Fruit fly (Drosophila melanogaster) whole organism, embryonic: ENCODE results near the gene stv.

Experiments
- Aef1 ChIP-seq: fragments of 200-800 bp; sonication (Bioruptor generic); IDR thresholded peaks from 3 replicates; pipeline ENCODE4 v1.3.6; 2022; ENCODE audit warnings: missing biosample characterization, missing genetic modification characterization
- CG11504 ChIP-seq: fragments of 200-800 bp; sonication (Bioruptor generic); optimal IDR thresholded peaks from 3 replicates; lab custom pipeline; 2019; ENCODE audit warnings: missing biosample characterization, mild to moderate bottlenecking, missing genetic modification characterization, moderate library complexity
- CG11696 ChIP-seq: fragments of 200-800 bp; sonication (Bioruptor generic); IDR thresholded peaks from 2 replicates; pipeline ENCODE4 v1.3.6; 2022; ENCODE audit warnings: missing biosample characterization, missing genetic modification characterization
- CG12071 ChIP-seq: fragments of 200-800 bp; sonication (Bioruptor generic); optimal IDR thresholded peaks from 3 replicates; lab custom pipeline; 2018; ENCODE audit warnings: missing biosample characterization, mild to moderate bottlenecking, missing genetic modification characterization
- CG15073 ChIP-seq: fragments of 200-800 bp; sonication (Bioruptor generic); optimal IDR thresholded peaks from 2 replicates; lab custom pipeline; 2016; ENCODE audit warnings: missing biosample characterization, missing genetic modification characterization
- CG15269 ChIP-seq: fragments of 200-800 bp; sonication (Bioruptor generic); optimal IDR thresholded peaks from 2 replicates; lab custom pipeline; 2018; ENCODE audit warnings: missing biosample characterization, mild to moderate bottlenecking, missing genetic modification characterization, moderate library complexity
- CG18599 ChIP-seq: fragments of 200-800 bp; sonication (Bioruptor generic); optimal IDR thresholded peaks from 3 replicates; lab custom pipeline; 2017; ENCODE audit warnings: missing biosample characterization, missing genetic modification characterization, mild to moderate bottlenecking, moderate library complexity, missing genetic modification reagents
- CG2129 ChIP-seq: fragments of 200-800 bp; sonication (Bioruptor generic); IDR thresholded peaks from 2 replicates; pipeline ENCODE4 v1.3.6; 2022; ENCODE audit warnings: missing biosample characterization, missing genetic modification characterization; ENCODE audit not compliant: partially characterized antibody
- CG2678 ChIP-seq: fragments of 200-800 bp; sonication (Bioruptor generic); optimal IDR thresholded peaks from 3 replicates; lab custom pipeline; 2019; ENCODE audit warnings: missing biosample characterization, mild to moderate bottlenecking, missing genetic modification characterization, moderate library complexity
- CG4424 ChIP-seq: fragments of 200-800 bp; sonication (Bioruptor generic); optimal IDR thresholded peaks from 3 replicates; lab custom pipeline; 2016; ENCODE audit warnings: missing biosample characterization, missing genetic modification characterization
- CG6683 ChIP-seq: fragments of 200-800 bp; sonication (Bioruptor generic); optimal IDR thresholded peaks from 2 replicates; lab custom pipeline; 2017; ENCODE audit warnings: missing biosample characterization, mild to moderate bottlenecking, missing genetic modification characterization, missing genetic modification reagents
- CG6689 ChIP-seq: fragments of 200-800 bp; sonication (Bioruptor generic); IDR thresholded peaks from 2 replicates; pipeline ENCODE4 v1.3.6; 2022; ENCODE audit warnings: missing biosample characterization, missing genetic modification characterization
- CG7839 ChIP-seq: fragments of 200-800 bp; sonication (Bioruptor generic); optimal IDR thresholded peaks from 3 replicates; lab custom pipeline; 2018; ENCODE audit warnings: missing biosample characterization, mild to moderate bottlenecking, missing genetic modification characterization, moderate library complexity
- CG8765 ChIP-seq: fragments of 200-800 bp; sonication (Bioruptor generic); IDR thresholded peaks from 2 replicates; pipeline ENCODE4 v1.3.6; 2022; ENCODE audit warnings: missing biosample characterization, missing genetic modification characterization
- CG9932 ChIP-seq: fragments of 200-800 bp; sonication (Bioruptor generic); IDR thresholded peaks from 2 replicates; pipeline ENCODE4 v1.3.6; 2022; ENCODE audit warnings: missing biosample characterization, missing genetic modification characterization
- CoRest ChIP-seq: fragments of 200-800 bp; sonication (Bioruptor generic); optimal IDR thresholded peaks from 3 replicates; lab custom pipeline; 2018; ENCODE audit warnings: missing biosample characterization, mild to moderate bottlenecking, missing genetic modification characterization, moderate library complexity
- D19A ChIP-seq: fragments of 200-800 bp; optimal IDR thresholded peaks from 3 replicates; lab custom pipeline; 2019; ENCODE audit warnings: missing biosample characterization, mild to moderate bottlenecking, missing genetic modification characterization, moderate library complexity
- Hand ChIP-seq: fragments of 200-800 bp; sonication (Bioruptor generic); optimal IDR thresholded peaks from 2 replicates; lab custom pipeline; 2017; ENCODE audit warnings: mild to moderate bottlenecking, missing biosample characterization, missing genetic modification reagents, missing genetic modification characterization
- Hey ChIP-seq: fragments of 200-800 bp; sonication (Bioruptor generic); optimal IDR thresholded peaks from 3 replicates; lab custom pipeline; 2018; ENCODE audit warnings: missing biosample characterization, mild to moderate bottlenecking, missing genetic modification characterization
- Hmr ChIP-seq: fragments of 200-800 bp; sonication (Bioruptor generic); optimal IDR thresholded peaks from 3 replicates; lab custom pipeline; 2017; ENCODE audit warnings: mild to moderate bottlenecking, missing biosample characterization, missing genetic modification reagents, missing genetic modification characterization
- Hr51 ChIP-seq, 2 experiments: fragments of 200-800 bp; sonication (Bioruptor generic); optimal IDR thresholded peaks; 2 replicates in 1 of 2; 3 replicates in 1 of 2; lab custom pipeline; 2016 to 2018; ENCODE audit warnings: missing biosample characterization in 2 of 2, missing genetic modification characterization in 2 of 2, mild to moderate bottlenecking in 1 of 2, moderate library complexity in 1 of 2
- Hr78 ChIP-seq, 2 experiments: fragments of 200-800 bp in 1 of 2; fragments of >200 bp in 1 of 2; sonication (Bioruptor generic) in 1 of 2; optimal IDR thresholded peaks; 2 replicates each; lab custom pipeline; 2017 to 2019; ENCODE audit warnings: missing biosample characterization in 2 of 2, missing genetic modification characterization in 2 of 2, mild to moderate bottlenecking in 1 of 2, moderate library complexity in 1 of 2
- Hsf ChIP-seq: fragments of 200-800 bp; sonication (Bioruptor generic); optimal IDR thresholded peaks from 3 replicates; lab custom pipeline; 2016; ENCODE audit warnings: missing biosample characterization, missing genetic modification characterization
- MESR4 ChIP-seq: fragments of 200-800 bp; sonication (Bioruptor generic); optimal IDR thresholded peaks from 2 replicates; lab custom pipeline; 2018; ENCODE audit warnings: missing biosample characterization, mild to moderate bottlenecking, missing genetic modification characterization, moderate library complexity
- Med ChIP-seq: fragments of 200-800 bp; sonication (Bioruptor generic); peaks from one replicate; lab custom pipeline; 2016; ENCODE audit warnings: missing biosample characterization, missing genetic modification characterization, mild to moderate bottlenecking, inconsistent platforms, moderate library complexity
- Oli ChIP-seq: fragments of 200-800 bp; sonication (Bioruptor generic); optimal IDR thresholded peaks from 2 replicates; lab custom pipeline; 2018; ENCODE audit warnings: missing biosample characterization, mild to moderate bottlenecking, missing genetic modification characterization, moderate library complexity
- Pdp1 ChIP-seq, 2 experiments: fragments of 200-800 bp; sonication (Bioruptor generic); optimal IDR thresholded peaks; 3 replicates each; lab custom pipeline; 2016; ENCODE audit warnings: missing biosample characterization in 2 of 2, missing genetic modification characterization in 2 of 2, mild to moderate bottlenecking in 1 of 2, moderate library complexity in 1 of 2
- Rx ChIP-seq: fragments of 200-800 bp; sonication (Bioruptor generic); IDR thresholded peaks from 2 replicates; pipeline ENCODE4 v1.3.6; 2022; ENCODE audit warnings: missing biosample characterization, missing genetic modification characterization
- Sox102F ChIP-seq: fragments of 200-800 bp; sonication (Bioruptor generic); optimal IDR thresholded peaks from 2 replicates; lab custom pipeline; 2018; ENCODE audit warnings: missing biosample characterization, mild to moderate bottlenecking, missing genetic modification characterization, moderate library complexity
- Ssrp ChIP-seq: fragments of 200-800 bp; sonication (Bioruptor generic); optimal IDR thresholded peaks from 2 replicates; lab custom pipeline; 2018; ENCODE audit warnings: missing biosample characterization, mild to moderate bottlenecking, missing genetic modification characterization, moderate library complexity
- Xbp1 ChIP-seq: fragments of 200-800 bp; sonication (Bioruptor generic); optimal IDR thresholded peaks from 3 replicates; lab custom pipeline; 2016; ENCODE audit warnings: missing biosample characterization, mild to moderate bottlenecking, missing genetic modification characterization
- ase ChIP-seq: fragments of 200-800 bp; sonication (Bioruptor generic); IDR thresholded peaks from 3 replicates; pipeline ENCODE4 v1.3.6; 2022; ENCODE audit warnings: missing biosample characterization, missing genetic modification characterization
- crc ChIP-seq: fragments of 200-800 bp; sonication (Bioruptor generic); optimal IDR thresholded peaks from 2 replicates; lab custom pipeline; 2016; ENCODE audit warnings: missing biosample characterization, missing genetic modification characterization
- crol ChIP-seq: fragments of 200-800 bp; sonication (Bioruptor generic); IDR thresholded peaks from 2 replicates; pipeline ENCODE4 v1.3.6; 2022; ENCODE audit warnings: missing biosample characterization, missing genetic modification characterization
- da ChIP-seq: fragments of 200-800 bp; sonication (Bioruptor generic); optimal IDR thresholded peaks from 2 replicates; lab custom pipeline; 2016; ENCODE audit warnings: missing biosample characterization, missing genetic modification characterization
- dmrt99B ChIP-seq: fragments of 200-800 bp; sonication (Bioruptor generic); optimal IDR thresholded peaks from 2 replicates; lab custom pipeline; 2018; ENCODE audit warnings: missing biosample characterization, mild to moderate bottlenecking, missing genetic modification characterization, moderate library complexity
- eyg ChIP-seq: fragments of 200-800 bp; sonication (Bioruptor generic); optimal IDR thresholded peaks from 3 replicates; lab custom pipeline; 2016; ENCODE audit warnings: missing biosample characterization, missing genetic modification characterization
- gce ChIP-seq: fragments of 200-800 bp; sonication (Bioruptor generic); IDR thresholded peaks from 3 replicates; pipeline ENCODE4 v1.3.6; 2022; ENCODE audit warnings: missing biosample characterization, missing genetic modification characterization
- grau ChIP-seq: fragments of 200-800 bp; optimal IDR thresholded peaks from 3 replicates; lab custom pipeline; 2019; ENCODE audit warnings: missing biosample characterization, mild to moderate bottlenecking, missing genetic modification characterization, moderate library complexity
- ham ChIP-seq: fragments of 200-800 bp; sonication (Bioruptor generic); IDR thresholded peaks from 2 replicates; pipeline ENCODE4 v1.3.6; 2022; ENCODE audit warnings: missing biosample characterization, missing genetic modification characterization
- hkb ChIP-seq, 2 experiments: fragments of 200-800 bp in 1 of 2; fragments of >200 bp in 1 of 2; sonication (Bioruptor generic) in 1 of 2; IDR thresholded peaks in 1 of 2; optimal IDR thresholded peaks in 1 of 2; 2 replicates each; pipeline versions ENCODE4 v1.3.6 to Lab custom; 2017 to 2022; ENCODE audit warnings: missing biosample characterization in 1 of 2, missing genetic modification characterization in 1 of 2
- insv ChIP-seq, 2 experiments: fragments of 200-800 bp; sonication (Bioruptor generic); optimal IDR thresholded peaks; 3 replicates each; lab custom pipeline; 2016 to 2018; ENCODE audit warnings: missing biosample characterization in 2 of 2, missing genetic modification characterization in 2 of 2
- jigr1 ChIP-seq: fragments of 200-800 bp; sonication (Bioruptor generic); IDR thresholded peaks from 3 replicates; pipeline ENCODE4 v1.3.6; 2022; ENCODE audit warnings: missing biosample characterization, missing genetic modification characterization
- row ChIP-seq: fragments of 200-800 bp; sonication (Bioruptor generic); IDR thresholded peaks from 3 replicates; pipeline ENCODE4 v1.3.6; 2022; ENCODE audit warnings: missing biosample characterization, missing genetic modification characterization
- seq ChIP-seq: fragments of 200-800 bp; sonication (Bioruptor generic); IDR thresholded peaks from 2 replicates; pipeline ENCODE4 v1.3.6; 2022; ENCODE audit warnings: missing biosample characterization, missing genetic modification characterization
- ssp ChIP-seq: fragments of 200-800 bp; sonication (Bioruptor generic); IDR thresholded peaks from 2 replicates; pipeline ENCODE4 v1.3.6; 2022; ENCODE audit warnings: missing biosample characterization, missing genetic modification characterization
- tna ChIP-seq: fragments of 200-800 bp; sonication (Bioruptor generic); IDR thresholded peaks from 2 replicates; pipeline ENCODE4 v1.3.6; 2022; ENCODE audit warnings: missing biosample characterization, missing genetic modification characterization; ENCODE audit not compliant: partially characterized antibody
- zen2 ChIP-seq: fragments of 200-800 bp; sonication (Bioruptor generic); IDR thresholded peaks from 3 replicates; pipeline ENCODE4 v1.3.6; 2022; ENCODE audit warnings: missing biosample characterization, missing genetic modification characterization; ENCODE audit not compliant: partially characterized antibody
- zfh1 ChIP-seq: fragments of 200-800 bp; sonication (Bioruptor generic); IDR thresholded peaks from 3 replicates; pipeline ENCODE4 v1.3.6; 2022; ENCODE audit warnings: missing biosample characterization, missing genetic modification characterization

Gene stv

dm6 chr3L:13451562-13451961 is 25.8 kb upstream of the stv start:
- TF ChIP-seq CG8765 (no peak), Oli (peak; percentile 22), CG4424 (GFP tag; lab: Kevin White, UChicago) (peak; percentile 0), CG6689 (GFP tag; lab: Robert Waterston, UW) (no peak), dmrt99B (tag; lab: Kevin White, UChicago) (peak; percentile 42), CG7839 (tag; lab: Kevin White, UChicago) (peak; percentile 33), CG12071 (GFP tag; lab: Kevin White, UChicago) (no peak), jigr1 (GFP tag; lab: Robert Waterston, UW) (no peak), grau (tag; lab: Kevin White, UChicago) (peak; percentile 5), Pdp1 (GFP tag; optimal IDR thresholded peaks at IDR 0.05; lab: Kevin White, UChicago) (peak in 1 of 2 experiments; percentile 81), MESR4 (GFP tag; lab: Kevin White, UChicago) (no peak), Sox102F (peak; percentile 34), Hsf (GFP tag; lab: Kevin White, UChicago) (peak; percentile 10), CG6683 (GFP tag; lab: Kevin White, UChicago) (no peak), D19A (tag; lab: Kevin White, UChicago) (peak; percentile 81), seq (GFP tag; lab: Robert Waterston, UW) (no peak), ssp (GFP tag; lab: Robert Waterston, UW) (no peak), Hr51 (GFP tag; optimal IDR thresholded peaks at IDR 0.05; lab: Kevin White, UChicago) (peak in 1 of 2 experiments; percentile 33), Hand (GFP tag; lab: Kevin White, UChicago) (no peak), CoRest (tag; lab: Kevin White, UChicago) (peak; percentile 6), CG15269 (tag; lab: Kevin White, UChicago) (peak; percentile 31), Hmr (GFP tag; lab: Kevin White, UChicago) (no peak), Hey (no peak), ham (no peak), insv (GFP tag; optimal IDR thresholded peaks at IDR 0.05; lab: Kevin White, UChicago) (peak; percentile 4 to 90), row (GFP tag; lab: Robert Waterston, UW) (peak; percentile 24; the same call in 1 of the 3 replicates), Hr78 (GFP tag; optimal IDR thresholded peaks at IDR 0.05; lab: Kevin White, UChicago) (no peak), CG18599 (peak; percentile 15), Xbp1 (peak; percentile 1), crc (GFP tag; lab: Kevin White, UChicago) (no peak), Med (peak; percentile 70), CG2678 (tag; lab: Kevin White, UChicago) (peak; percentile 38), CG11504 (tag; lab: Kevin White, UChicago) (peak; percentile 45), CG9932 (GFP tag; lab: Robert Waterston, UW) (no peak), hkb (optimal IDR thresholded peaks at IDR 0.05; lab: Kevin White, UChicago) (no peak), hkb (GFP tag; IDR thresholded peaks at IDR 0.05; lab: Robert Waterston, UW) (0 out of 2 replicates have a peak, but pooled peaks have one; percentile 20), da (no peak)

dm6 chr3L:13452281-13452680 is 25.1 kb upstream of the stv start:
- TF ChIP-seq Ssrp (tag; lab: Kevin White, UChicago) = no peak
- 0 out of 3 replicates have a peak, but pooled peaks have one; percentile 34 for TF ChIP-seq gce (GFP tag; lab: Robert Waterston, UW)
- no peak for TF ChIP-seq CG2129
- no peak for TF ChIP-seq Rx (GFP tag; lab: Robert Waterston, UW)
- TF ChIP-seq crol = peak; percentile 68; the same call in 1 of the 2 replicates
- 0 out of 3 replicates have a peak, but pooled peaks have one; percentile 14 for TF ChIP-seq zen2 (GFP tag; lab: Robert Waterston, UW)
- peak; percentile 90 for TF ChIP-seq CG15073 (GFP tag; lab: Kevin White, UChicago)
- 0 out of 3 replicates have a peak, but pooled peaks have one; percentile 5 for TF ChIP-seq ase
- peak; percentile 52; the same call in 1 of the 2 replicates for TF ChIP-seq CG11696 (GFP tag; lab: Robert Waterston, UW)
- peak; percentile 49 for TF ChIP-seq Med
- TF ChIP-seq tna = no peak
- TF ChIP-seq zfh1 = 0 out of 3 replicates have a peak, but pooled peaks have one; percentile 7
- 0 out of 3 replicates have a peak, but pooled peaks have one; percentile 9 for TF ChIP-seq Aef1 (GFP tag; lab: Robert Waterston, UW)
- no peak for TF ChIP-seq eyg
- TF ChIP-seq, all 482 proteins: peak for 9
